Worm (Caenorhabditis elegans): ENCODE measurements around the gene Y94H6A.5.

Gene Y94H6A.5

DNA sequence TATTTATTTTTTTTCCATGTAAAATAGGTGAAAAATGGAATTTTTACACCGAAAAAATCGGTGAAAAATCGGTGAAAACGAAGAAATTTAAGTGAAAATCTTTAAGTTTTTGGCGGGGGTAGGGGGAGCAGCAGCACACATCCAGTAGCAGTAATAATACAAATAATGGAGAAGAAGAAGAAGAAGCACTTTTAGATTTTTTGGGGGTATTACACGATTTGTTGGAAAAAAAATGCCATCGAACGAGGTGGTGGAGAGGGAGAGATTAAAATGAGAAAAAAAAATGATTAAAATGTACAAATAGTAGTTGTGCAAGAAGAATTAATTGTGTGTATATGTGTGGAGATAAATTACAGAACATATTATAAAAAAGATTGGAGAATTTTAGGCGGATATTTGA lies 25.6 kb downstream of the Y94H6A.5 start:
- TF ChIP-seq pqm-1 (tag; optimal IDR thresholded peaks at IDR 0.05) (no peak), nhr-237 (tag; optimal IDR thresholded peaks at IDR 0.05) (no peak), zip-11 (GFP tag; IDR thresholded peaks at IDR 0.05) (no peak), duxl-1 (tag; optimal IDR thresholded peaks at IDR 0.05; ENCODE audit: poor library complexity) (no peak), nhr-102 (tag; optimal IDR thresholded peaks at IDR 0.05) (no peak), aha-1 (tag) (no peak), aly-2 (tag; optimal IDR thresholded peaks at IDR 0.05) (no peak), nhr-28 (tag; optimal IDR thresholded peaks at IDR 0.05) (no peak), ceh-20 (GFP tag; IDR thresholded peaks at IDR 0.05) (no peak), nhr-41 (GFP tag; IDR thresholded peaks at IDR 0.05) (no peak), spr-3 (GFP tag; optimal IDR thresholded peaks at IDR 0.05) (no peak), hmg-1.1 (GFP tag; IDR thresholded peaks at IDR 0.05) (no peak), fkh-10 (GFP tag; optimal IDR thresholded peaks at IDR 0.05) (no peak), lin-29 (GFP tag; IDR thresholded peaks at IDR 0.05) (no peak), mdt-29 (GFP tag; IDR thresholded peaks at IDR 0.05) (no peak), set-16 (GFP tag; IDR thresholded peaks at IDR 0.05) (no peak)

DNA sequence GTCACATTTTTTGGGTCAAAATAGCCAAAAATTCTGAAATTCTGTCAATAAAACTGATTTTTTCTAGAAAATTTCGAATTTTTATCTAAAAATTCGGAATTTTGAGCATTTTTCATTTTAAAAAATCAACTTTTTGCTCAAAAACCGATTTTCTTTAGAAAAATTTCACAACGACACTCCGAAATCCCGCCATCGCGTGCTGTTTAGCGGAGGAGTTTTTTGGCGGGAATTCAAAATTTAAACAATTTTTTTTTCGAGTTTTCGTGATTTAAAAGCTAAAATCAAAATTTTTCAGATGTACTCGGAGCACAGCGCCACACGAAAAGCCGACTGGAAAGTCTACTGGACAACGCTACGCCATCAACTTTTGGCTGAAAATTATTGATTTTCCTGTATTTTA lies 26.1 kb downstream of the Y94H6A.5 start:
- TF ChIP-seq T20F7.1 (GFP tag; optimal IDR thresholded peaks at IDR 0.05): peak; percentile 57
- peak; percentile 45 for TF ChIP-seq dpl-1 (GFP tag; optimal IDR thresholded peaks at IDR 0.05)
- 0 out of 2 replicates have a peak, but pooled peaks have one; percentile 3 for TF ChIP-seq lin-38 (GFP tag; IDR thresholded peaks at IDR 0.05)
- TF ChIP-seq Y5F2A.4 (GFP tag; optimal IDR thresholded peaks at IDR 0.05): no peak
- TF ChIP-seq Y48G9A.11 (GFP tag; IDR thresholded peaks at IDR 0.05): peak; percentile 94

DNA sequence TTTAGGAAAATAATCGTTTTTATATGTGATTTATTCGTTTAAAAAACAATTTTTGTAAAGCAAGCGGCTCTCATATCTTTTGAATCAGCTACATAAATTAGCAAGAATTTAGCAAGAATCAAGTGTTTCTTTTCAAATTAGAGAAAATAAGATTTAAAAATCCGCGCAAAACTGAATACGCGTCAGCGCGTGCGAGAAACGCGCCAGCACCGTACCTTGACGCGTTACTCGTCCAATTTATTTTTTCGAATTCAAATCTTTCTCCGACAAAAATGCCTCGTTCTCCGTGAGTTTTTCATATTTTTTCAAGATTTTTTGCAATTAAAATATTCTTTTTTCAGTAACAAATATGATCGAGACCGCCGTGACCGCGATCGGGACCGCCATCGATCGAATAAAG lies 27.5 kb downstream of the Y94H6A.5 start, which contains the start of gene Y94H6A.3:
Y94H6A.3 (plus strand) TSS at position 232 of the 400 bp plus-strand sequence.
- TF ChIP-seq mep-1 (tag; optimal IDR thresholded peaks at IDR 0.05): peak; percentile 74
- TF ChIP-seq Y5F2A.4 (GFP tag; optimal IDR thresholded peaks at IDR 0.05): no peak
- no peak for TF ChIP-seq unc-130 (GFP tag; optimal IDR thresholded peaks at IDR 0.05)
- TF ChIP-seq nhr-42 (GFP tag; IDR thresholded peaks at IDR 0.05): peak; percentile 74; the same call in 1 of the 2 replicates
- TF ChIP-seq snpc-4 (tag; optimal IDR thresholded peaks at IDR 0.05): no peak
- TF ChIP-seq spr-3 (GFP tag; optimal IDR thresholded peaks at IDR 0.05): peak; percentile 50
- TF ChIP-seq ceh-44 (GFP tag; IDR thresholded peaks at IDR 0.05): no peak
- peak; percentile 84 for TF ChIP-seq T20F7.1 (GFP tag; optimal IDR thresholded peaks at IDR 0.05)
- no peak for TF ChIP-seq nhr-10 (tag; optimal IDR thresholded peaks at IDR 0.05)
- peak in 1 of 2 experiments; percentile 66 for TF ChIP-seq hif-1 (tag; optimal IDR thresholded peaks at IDR 0.05)
- peak; percentile 44 for TF ChIP-seq F49E8.2 (tag; optimal IDR thresholded peaks at IDR 0.05; ENCODE audit: borderline replicate concordance)
- peak; percentile 78; the same call in 1 of the 2 replicates for TF ChIP-seq zfp-3 (GFP tag; conservative IDR thresholded peaks at IDR 0.05)
- no peak for TF ChIP-seq gei-8 (GFP tag; optimal IDR thresholded peaks at IDR 0.05)
- peak; percentile 84 for TF ChIP-seq dve-1 (tag; optimal IDR thresholded peaks at IDR 0.05; ENCODE audit: insufficient read depth)
- TF ChIP-seq hlh-30 (tag; optimal IDR thresholded peaks at IDR 0.05; ENCODE audit: insufficient read depth): peak; percentile 74
- no peak for TF ChIP-seq Y105C5A.15 (GFP tag; IDR thresholded peaks at IDR 0.05)
- 0 out of 2 replicates have a peak, but pooled peaks have one; percentile 33 for TF ChIP-seq arid-1 (GFP tag; conservative IDR thresholded peaks at IDR 0.05)
- TF ChIP-seq hmg-1.1 (GFP tag; IDR thresholded peaks at IDR 0.05): peak; percentile 81
- TF ChIP-seq hlh-11 (tag; optimal IDR thresholded peaks at IDR 0.05): peak; percentile 64
- no peak for TF ChIP-seq ceh-32 (tag; optimal IDR thresholded peaks at IDR 0.05; ENCODE audit: poor library complexity)
- no peak for TF ChIP-seq sdz-12 (GFP tag; optimal IDR thresholded peaks at IDR 0.05)
- peak; percentile 92 for TF ChIP-seq aha-1 (tag)
- TF ChIP-seq D1046.2 (GFP tag; IDR thresholded peaks at IDR 0.05): no peak
- no peak for TF ChIP-seq cey-2 (tag; optimal IDR thresholded peaks at IDR 0.05; ENCODE audit: borderline replicate concordance, insufficient read depth)
- TF ChIP-seq ceh-20 (GFP tag; IDR thresholded peaks at IDR 0.05): peak; percentile 74
- TF ChIP-seq nhr-6 (tag; optimal IDR thresholded peaks at IDR 0.05): peak; percentile 77
- no peak for TF ChIP-seq nhr-76 (tag; optimal IDR thresholded peaks at IDR 0.05)
- peak; percentile 78 for TF ChIP-seq nhr-77 (tag; optimal IDR thresholded peaks at IDR 0.05)
- no peak for TF ChIP-seq lin-1 (GFP tag; IDR thresholded peaks at IDR 0.05)
- TF ChIP-seq ztf-7 (tag; optimal IDR thresholded peaks at IDR 0.05): peak; percentile 44
- TF ChIP-seq dpl-1 (GFP tag; optimal IDR thresholded peaks at IDR 0.05): peak; percentile 98
- TF ChIP-seq F10B5.3 (tag; optimal IDR thresholded peaks at IDR 0.05): peak; percentile 56
- TF ChIP-seq skn-1 (tag; optimal IDR thresholded peaks at IDR 0.05): no peak
- TF ChIP-seq snpc-1.2 (GFP tag; IDR thresholded peaks at IDR 0.05): peak; percentile 60; the same call in 1 of the 2 replicates

All from whole organism, L4 larva.